Worm (Caenorhabditis elegans): Measurements from ENCODE around the gene W09G12.8.

DNA sequence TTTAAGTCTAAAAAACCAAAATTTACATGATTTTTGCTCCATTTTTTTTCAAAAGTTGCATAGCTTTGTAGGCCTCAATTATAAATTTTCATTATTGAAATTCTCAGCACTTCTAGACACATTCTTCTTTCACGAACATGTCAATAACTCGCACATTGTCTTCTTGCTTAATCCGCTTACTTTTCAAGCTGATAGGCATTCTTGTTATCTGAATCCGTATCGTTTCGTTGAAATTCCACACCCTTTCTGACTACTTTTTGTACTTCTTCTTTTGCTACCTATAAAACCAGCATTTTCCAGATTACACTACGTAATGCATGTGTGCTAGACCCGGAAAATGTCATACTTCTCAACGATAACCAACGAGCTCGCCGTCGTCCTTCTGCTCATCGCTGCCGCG is 9.7 kb upstream of the W09G12.8 start, which contains the start of gene W09G12.9:
- no peak for TF ChIP-seq ama-1 (optimal IDR thresholded peaks at IDR 0.05)
- no peak for TF ChIP-seq lsy-2 (tag; optimal IDR thresholded peaks at IDR 0.05)
- TF ChIP-seq nhr-77 (tag; optimal IDR thresholded peaks at IDR 0.05): no peak
- no peak for TF ChIP-seq unc-39 (tag; optimal IDR thresholded peaks at IDR 0.05)
